Worm (Caenorhabditis elegans) whole organism, midembryonic: ENCODE data around the gene Y34B4A.2.

Experiments
- T22C8.4 ChIP-seq: fragments of 200-800 bp; sonication (Bioruptor generic); IDR thresholded peaks from 2 replicates; pipeline ENCODE4 v1.3.6; 2022; ENCODE audit warnings: missing genetic modification characterization, missing compliant biosample characterization
- cog-1 ChIP-seq: sonication (generic microtip); optimal IDR thresholded peaks from 2 replicates; lab custom pipeline; 2016; ENCODE audit warnings: missing genetic modification characterization, missing compliant biosample characterization
- flt-1 ChIP-seq: fragments of 200-800 bp; sonication (Bioruptor generic); IDR thresholded peaks from 2 replicates; pipeline ENCODE4 v1.3.6; 2022; ENCODE audit warnings: missing genetic modification characterization, missing compliant biosample characterization
- klf-2 ChIP-seq: fragments of 200-800 bp; sonication (Bioruptor generic); conservative IDR thresholded peaks from 2 replicates; pipeline ENCODE4 v1.3.6; 2022; ENCODE audit warnings: missing genetic modification reagents, missing genetic modification characterization, missing compliant biosample characterization
- med-1 ChIP-seq: sonication (generic microtip); optimal IDR thresholded peaks from 2 replicates; lab custom pipeline; 2017; ENCODE audit warnings: missing genetic modification characterization, mild to moderate bottlenecking, missing compliant biosample characterization, antibody characterized with exemption, missing genetic modification reagents; ENCODE audit not compliant: insufficient read depth
- ref-1 ChIP-seq: fragments of 200-800 bp; sonication (Bioruptor generic); conservative IDR thresholded peaks from 2 replicates; pipeline ENCODE4 v1.3.6; 2022; ENCODE audit warnings: missing genetic modification reagents, missing genetic modification characterization, missing compliant biosample characterization
- tab-1 ChIP-seq: fragments of 200-800 bp; sonication (Bioruptor generic); IDR thresholded peaks from 2 replicates; pipeline ENCODE4 v1.3.6; 2022; ENCODE audit warnings: missing genetic modification characterization, missing compliant biosample characterization
- ztf-23 ChIP-seq: fragments of 200-800 bp; sonication (Bioruptor generic); IDR thresholded peaks from 2 replicates; pipeline ENCODE4 v1.3.6; 2022; ENCODE audit warnings: missing genetic modification reagents, missing genetic modification characterization, missing compliant biosample characterization
- ztf-29 ChIP-seq: fragments of 200-800 bp; sonication (Bioruptor generic); IDR thresholded peaks from 2 replicates; pipeline ENCODE4 v1.3.6; 2022; ENCODE audit warnings: missing genetic modification reagents, missing genetic modification characterization, missing compliant biosample characterization

Y34B4A.2 gene

DNA sequence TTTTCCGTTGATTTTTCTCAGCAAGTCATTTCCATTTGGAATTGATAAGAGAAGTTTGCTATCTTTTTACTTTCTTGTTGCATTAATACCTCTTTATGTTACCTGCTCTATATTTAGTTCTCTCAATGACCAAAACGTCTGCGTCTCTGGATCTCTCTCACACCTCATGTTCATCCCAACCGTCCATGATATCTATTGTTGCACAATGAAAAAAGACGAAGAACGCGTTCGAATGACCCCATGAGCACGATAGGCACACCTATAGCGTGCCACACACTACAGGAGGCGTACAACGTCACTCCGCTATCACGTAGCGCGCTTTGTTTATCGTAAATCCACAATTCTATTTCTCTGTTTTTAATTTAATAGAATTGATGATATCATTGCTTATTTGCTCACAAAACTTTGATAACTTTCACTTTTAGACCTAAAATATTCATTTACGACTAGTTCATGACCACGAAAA is at the start of gene Y34B4A.2:
TSS of gene Y34B4A.2 (plus strand) at position 328 of the 466 bp plus-strand sequence.
- no peak for TF ChIP-seq cog-1 (tag; lab: Kevin White, UChicago)
- 0 out of 2 replicates have a peak, but pooled peaks have one; percentile 37 for TF ChIP-seq flt-1

DNA sequence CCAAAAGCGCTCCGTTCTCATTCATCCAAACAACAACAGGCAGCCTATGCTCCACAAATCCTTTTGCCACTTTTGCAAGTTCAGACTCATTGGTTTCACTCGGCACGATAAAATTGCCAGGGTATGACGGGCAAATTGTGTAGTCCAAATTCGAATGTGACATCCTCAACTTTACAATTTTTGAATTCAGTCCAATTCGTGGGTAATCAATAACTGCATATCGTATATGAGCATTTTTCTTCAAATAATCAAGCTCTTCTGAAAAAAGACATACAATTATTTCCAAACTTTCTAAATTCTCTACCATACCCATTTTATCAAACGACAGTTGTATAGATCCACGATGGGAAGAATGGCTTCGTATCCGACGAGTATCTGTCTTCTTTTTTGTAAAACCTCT is 41.1 kb upstream of the Y34B4A.2 start:
- TF ChIP-seq klf-2 (GFP tag; lab: Robert Waterston, UW) (no peak), flt-1 (no peak), ztf-29 (GFP tag; lab: Robert Waterston, UW) (no peak), cog-1 (tag; lab: Kevin White, UChicago) (no peak), ref-1 (GFP tag; lab: Robert Waterston, UW) (no peak), ztf-23 (GFP tag; lab: Robert Waterston, UW) (no peak), tab-1 (GFP tag; lab: Robert Waterston, UW) (no peak), med-1 (GFP tag; lab: Kevin White, UChicago) (no peak), T22C8.4 (GFP tag; lab: Robert Waterston, UW) (no peak)

DNA sequence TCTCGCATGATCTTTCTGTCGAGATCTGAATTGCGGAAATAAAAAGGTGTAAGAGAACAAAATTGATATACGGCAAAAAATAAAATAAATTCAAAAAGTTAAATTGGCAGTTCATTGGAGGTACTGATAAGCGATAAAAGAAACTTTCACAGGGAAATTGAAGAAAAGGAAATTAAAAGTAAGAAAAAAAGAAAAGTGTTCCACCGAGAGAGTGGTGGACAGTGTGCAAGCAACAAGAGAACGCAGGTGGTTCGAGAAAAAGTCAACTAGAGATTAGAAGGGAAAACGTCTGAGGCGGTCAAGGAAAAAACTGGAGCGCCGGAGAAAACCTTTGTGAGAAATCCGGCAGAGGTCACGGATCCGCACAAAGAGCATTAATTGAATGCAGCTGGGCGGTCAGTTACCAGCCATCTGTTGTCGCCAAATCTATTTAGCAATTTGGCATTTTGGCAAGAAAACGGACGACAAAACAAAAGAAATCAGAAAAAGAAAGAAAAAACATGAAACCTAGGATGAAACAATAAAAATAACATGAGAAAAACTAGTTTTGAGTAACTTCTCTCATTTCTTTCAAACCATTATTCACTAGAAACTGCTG is 35.8 kb upstream of the Y34B4A.2 start, which contains the start of gene mtm-5:
TSS of gene mtm-5 (minus strand) at position 27 of the 598 bp plus-strand sequence.
- TF ChIP-seq klf-2 (GFP tag; lab: Robert Waterston, UW) (no peak), tab-1 (GFP tag; lab: Robert Waterston, UW) (no peak), cog-1 (tag; lab: Kevin White, UChicago) (no peak), ref-1 (GFP tag; lab: Robert Waterston, UW) (no peak), med-1 (GFP tag; lab: Kevin White, UChicago) (no peak), flt-1 (no peak), ztf-29 (GFP tag; lab: Robert Waterston, UW) (no peak), T22C8.4 (GFP tag; lab: Robert Waterston, UW) (no peak), ztf-23 (GFP tag; lab: Robert Waterston, UW) (no peak)

DNA sequence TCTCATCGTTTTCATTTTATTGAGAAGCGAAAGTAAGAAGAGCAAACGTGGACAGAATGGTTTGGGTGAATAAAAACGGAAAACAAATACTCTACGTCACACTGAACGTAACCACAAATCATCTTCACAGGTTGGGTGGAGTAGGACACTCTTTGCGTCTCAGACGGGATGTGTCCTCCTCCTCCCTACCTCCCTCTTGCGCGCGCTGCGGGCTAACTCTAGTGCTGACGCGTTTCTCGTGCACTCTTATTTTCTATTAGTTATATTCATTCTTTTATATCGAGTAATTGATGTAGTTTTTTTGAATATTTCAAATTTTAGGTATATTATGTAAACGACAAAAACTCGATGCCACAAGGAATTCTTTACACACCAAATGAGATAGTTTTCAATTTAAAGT is 35.3 kb upstream of the Y34B4A.2 start, which contains the start of gene Y34B4A.7:
TSS of gene Y34B4A.7 (plus strand) at position 297 of the 400 bp plus-strand sequence.
- TF ChIP-seq cog-1 (tag; lab: Kevin White, UChicago) = peak; percentile 10
- TF ChIP-seq T22C8.4 (GFP tag; lab: Robert Waterston, UW) = no peak

DNA sequence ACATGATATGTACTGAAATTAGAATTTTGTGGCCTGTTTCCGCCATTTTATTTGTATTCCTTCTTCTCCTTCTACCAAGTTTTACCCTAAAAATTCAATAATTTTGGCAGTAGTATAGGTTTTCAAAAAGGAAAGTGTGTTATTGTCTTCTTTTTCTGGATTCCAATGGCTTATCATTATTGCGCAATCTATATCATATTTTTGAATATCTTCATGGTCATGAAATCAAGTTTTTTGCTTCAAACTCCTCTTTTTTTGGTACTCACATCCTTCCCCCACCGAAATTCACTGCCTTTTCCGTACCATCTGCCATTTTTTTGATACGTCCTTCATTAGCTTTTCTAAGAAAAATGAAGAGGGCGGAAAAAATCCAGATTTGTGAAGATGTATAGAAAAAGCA is 30.5 kb upstream of the Y34B4A.2 start:
- no peak for TF ChIP-seq cog-1 (tag; lab: Kevin White, UChicago)
- TF ChIP-seq tab-1 (GFP tag; lab: Robert Waterston, UW) = no peak
- TF ChIP-seq T22C8.4 (GFP tag; lab: Robert Waterston, UW) = no peak
- TF ChIP-seq med-1 (GFP tag; lab: Kevin White, UChicago) = no peak
- no peak for TF ChIP-seq flt-1
- TF ChIP-seq klf-2 (GFP tag; lab: Robert Waterston, UW) = no peak
- TF ChIP-seq ref-1 (GFP tag; lab: Robert Waterston, UW) = no peak
- no peak for TF ChIP-seq ztf-23 (GFP tag; lab: Robert Waterston, UW)
- TF ChIP-seq ztf-29 (GFP tag; lab: Robert Waterston, UW) = no peak

DNA sequence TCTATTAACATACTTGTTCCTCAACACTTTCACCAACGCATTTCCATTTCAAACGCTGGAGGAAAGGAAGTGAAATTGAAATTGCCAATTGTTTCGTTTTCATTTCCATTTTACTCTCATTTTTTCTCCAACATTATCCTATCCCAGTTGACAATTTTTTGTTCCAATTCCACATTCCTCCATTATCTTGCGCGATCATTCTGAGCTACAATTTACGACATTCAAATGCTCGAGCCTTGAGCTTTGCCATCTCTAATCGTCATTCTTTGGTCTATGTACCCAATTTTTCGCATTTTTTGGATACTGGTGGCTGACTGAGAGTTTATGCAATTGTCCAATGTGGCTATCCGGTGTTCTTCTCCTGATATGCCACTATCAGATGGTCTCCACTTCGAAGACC is 29.7 kb upstream of the Y34B4A.2 start, which contains the start of gene Y34B4A.10:
TSS of gene Y34B4A.10 (plus strand) at position 301 of the 400 bp plus-strand sequence.
- TF ChIP-seq ztf-29 (GFP tag; lab: Robert Waterston, UW) = no peak
- no peak for TF ChIP-seq med-1 (GFP tag; lab: Kevin White, UChicago)
- TF ChIP-seq klf-2 (GFP tag; lab: Robert Waterston, UW) = no peak
- TF ChIP-seq tab-1 (GFP tag; lab: Robert Waterston, UW) = no peak
- no peak for TF ChIP-seq flt-1
- TF ChIP-seq ref-1 (GFP tag; lab: Robert Waterston, UW) = no peak
- TF ChIP-seq T22C8.4 (GFP tag; lab: Robert Waterston, UW) = no peak
- TF ChIP-seq ztf-23 (GFP tag; lab: Robert Waterston, UW) = no peak
- no peak for TF ChIP-seq cog-1 (tag; lab: Kevin White, UChicago)

DNA sequence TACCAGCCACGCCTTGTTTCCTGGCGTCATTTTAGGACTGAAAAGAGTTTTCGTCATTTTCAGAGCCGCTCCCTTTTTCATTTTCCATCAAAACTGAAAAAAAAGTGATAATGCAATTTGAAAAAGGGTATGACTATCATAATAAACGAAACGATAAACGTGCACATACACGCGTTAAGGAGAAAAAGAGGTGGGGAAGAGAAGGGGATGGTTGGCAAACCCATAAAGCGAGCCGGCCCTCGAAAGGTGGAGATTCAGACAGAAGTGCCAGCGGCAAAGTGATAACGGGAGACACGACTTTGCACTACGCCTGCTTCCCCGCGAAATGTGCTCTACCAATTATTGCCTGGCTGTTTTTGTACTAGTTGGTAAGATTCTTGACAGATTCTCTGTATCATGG is 26.5 kb upstream of the Y34B4A.2 start, which contains the start of gene nspg-14:
TSS of gene nspg-14 (plus strand) at position 250 of the 400 bp plus-strand sequence.
- no peak for TF ChIP-seq ref-1 (GFP tag; lab: Robert Waterston, UW)
- TF ChIP-seq cog-1 (tag; lab: Kevin White, UChicago) = no peak
- no peak for TF ChIP-seq klf-2 (GFP tag; lab: Robert Waterston, UW)
- TF ChIP-seq tab-1 (GFP tag; lab: Robert Waterston, UW) = no peak
- no peak for TF ChIP-seq ztf-29 (GFP tag; lab: Robert Waterston, UW)
- TF ChIP-seq ztf-23 (GFP tag; lab: Robert Waterston, UW) = no peak
- TF ChIP-seq med-1 (GFP tag; lab: Kevin White, UChicago) = no peak
- TF ChIP-seq flt-1 = no peak
- no peak for TF ChIP-seq T22C8.4 (GFP tag; lab: Robert Waterston, UW)

DNA sequence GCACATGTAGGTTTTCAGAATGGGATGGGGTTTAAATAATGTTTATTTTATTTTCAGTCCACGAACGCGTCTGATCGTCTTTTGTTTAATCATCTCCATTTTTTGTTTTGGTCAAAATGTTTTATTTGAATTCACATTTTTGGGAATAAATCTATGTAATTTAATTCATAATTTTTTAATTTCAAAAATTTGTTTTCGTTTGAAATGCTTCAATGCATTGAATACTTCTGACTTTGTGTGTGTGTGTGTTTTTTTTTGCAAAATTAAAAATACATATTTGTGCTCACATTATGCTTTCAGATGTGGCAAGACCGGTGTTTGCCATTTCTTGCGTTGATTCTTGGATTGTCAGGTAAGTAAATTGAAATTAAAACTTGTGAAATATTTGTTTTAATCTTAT is 24.4 kb upstream of the Y34B4A.2 start, which contains the start of gene nspg-13:
TSS of gene nspg-13 (plus strand) at position 301 of the 400 bp plus-strand sequence.
- TF ChIP-seq flt-1 = no peak
- TF ChIP-seq ref-1 (GFP tag; lab: Robert Waterston, UW) = no peak
- no peak for TF ChIP-seq T22C8.4 (GFP tag; lab: Robert Waterston, UW)
- no peak for TF ChIP-seq ztf-23 (GFP tag; lab: Robert Waterston, UW)
- TF ChIP-seq klf-2 (GFP tag; lab: Robert Waterston, UW) = no peak
- TF ChIP-seq med-1 (GFP tag; lab: Kevin White, UChicago) = no peak
- TF ChIP-seq cog-1 (tag; lab: Kevin White, UChicago) = no peak
- TF ChIP-seq ztf-29 (GFP tag; lab: Robert Waterston, UW) = no peak
- no peak for TF ChIP-seq tab-1 (GFP tag; lab: Robert Waterston, UW)

DNA sequence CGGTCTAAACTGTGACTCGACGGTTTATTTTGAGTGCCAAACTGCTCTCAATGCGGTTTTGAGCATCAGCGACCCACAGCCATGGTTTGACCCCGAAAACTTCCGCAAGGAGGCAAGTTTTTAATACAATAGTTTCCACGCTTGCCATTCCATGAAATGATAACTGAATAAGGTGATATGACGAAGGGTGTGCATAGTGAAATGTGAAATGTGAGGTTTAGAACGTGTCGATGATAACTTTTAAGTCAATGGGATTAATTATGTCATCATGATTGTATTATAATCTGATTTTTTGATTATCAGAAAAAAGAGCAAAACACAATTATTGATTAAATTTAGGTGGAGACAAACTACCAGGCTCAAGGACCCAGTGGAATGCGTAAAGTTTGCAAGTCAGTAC is 24.0 kb upstream of the Y34B4A.2 start:
- TF ChIP-seq med-1 (GFP tag; lab: Kevin White, UChicago) = no peak
- no peak for TF ChIP-seq ztf-29 (GFP tag; lab: Robert Waterston, UW)
- no peak for TF ChIP-seq flt-1
- TF ChIP-seq klf-2 (GFP tag; lab: Robert Waterston, UW) = no peak
- no peak for TF ChIP-seq ztf-23 (GFP tag; lab: Robert Waterston, UW)
- no peak for TF ChIP-seq cog-1 (tag; lab: Kevin White, UChicago)
- TF ChIP-seq tab-1 (GFP tag; lab: Robert Waterston, UW) = no peak
- no peak for TF ChIP-seq ref-1 (GFP tag; lab: Robert Waterston, UW)
- no peak for TF ChIP-seq T22C8.4 (GFP tag; lab: Robert Waterston, UW)
